Worm (Caenorhabditis elegans) whole organism, early embryonic: Measurements from ENCODE around the gene arrd-8.

Experiments
- aly-1 ChIP-seq: sonication (generic microtip); optimal IDR thresholded peaks from 2 replicates; lab custom pipeline; 2016; ENCODE audit warnings: missing genetic modification characterization, missing compliant biosample characterization
- ama-1 ChIP-seq: fragments of 150-350 bp; optimal IDR thresholded peaks from 2 replicates; lab custom pipeline; 2014
- ceh-36 ChIP-seq: sonication (generic microtip); optimal IDR thresholded peaks from 2 replicates; lab custom pipeline; 2016; ENCODE audit warnings: missing genetic modification characterization, inconsistent platforms, missing compliant biosample characterization
- ets-7 ChIP-seq: sonication (generic microtip); optimal IDR thresholded peaks from 2 replicates; lab custom pipeline; 2016; ENCODE audit warnings: missing genotype, missing genetic modification characterization, missing compliant biosample characterization
- flt-1 ChIP-seq: fragments of 200-800 bp; sonication (Bioruptor generic); IDR thresholded peaks from 2 replicates; pipeline ENCODE4 v1.3.6; 2022; ENCODE audit warnings: missing genetic modification characterization, missing compliant biosample characterization
- hnd-1 ChIP-seq: sonication (generic microtip); optimal IDR thresholded peaks from 2 replicates; lab custom pipeline; 2016; ENCODE audit warnings: missing genetic modification characterization, missing compliant biosample characterization
- pes-1 ChIP-seq: fragments of 200-800 bp; sonication (Bioruptor generic); IDR thresholded peaks from 2 replicates; pipeline ENCODE4 v1.3.6; 2022; ENCODE audit warnings: missing genetic modification reagents, missing genetic modification characterization, missing compliant biosample characterization

- no peak for TF ChIP-seq ama-1 (lab: Kevin White, UChicago)
- TF ChIP-seq pes-1 (GFP tag; lab: Robert Waterston, UW) = no peak
- no peak for TF ChIP-seq flt-1 (GFP tag; lab: Robert Waterston, UW)
- TF ChIP-seq ets-7 (tag; lab: Kevin White, UChicago) = no peak
- TF ChIP-seq ceh-36 (tag; lab: Kevin White, UChicago) = no peak
- TF ChIP-seq hnd-1 (tag; lab: Kevin White, UChicago) = no peak
- TF ChIP-seq aly-1 (tag; lab: Kevin White, UChicago) = no peak
Observed at ce11 chrII:12064680-12065135, at the start of gene arrd-8.
